Fruit fly (Drosophila melanogaster) whole organism, embryonic: ENCODE results near the gene rin.

Source experiments
- CG12391 ChIP-seq: fragments of 200-800 bp; sonication (Bioruptor generic); optimal IDR thresholded peaks from 3 replicates; lab custom pipeline; 2018; ENCODE audit warnings: missing biosample characterization, mild to moderate bottlenecking, missing genetic modification characterization, moderate library complexity
- CG4282 ChIP-seq: fragments of 200-800 bp; sonication (Bioruptor generic); optimal IDR thresholded peaks from 2 replicates; lab custom pipeline; 2016; ENCODE audit warnings: missing biosample characterization, missing genetic modification characterization
- CoRest ChIP-seq: fragments of 200-800 bp; sonication (Bioruptor generic); optimal IDR thresholded peaks from 3 replicates; lab custom pipeline; 2018; ENCODE audit warnings: missing biosample characterization, mild to moderate bottlenecking, missing genetic modification characterization, moderate library complexity
- chinmo ChIP-seq: fragments of 200-800 bp; sonication (Bioruptor generic); IDR thresholded peaks from 4 replicates; pipeline ENCODE4 v1.3.6; 2022; ENCODE audit warnings: missing biosample characterization, missing genetic modification characterization; ENCODE audit not compliant: partially characterized antibody
- ems ChIP-seq: fragments of 200-800 bp; sonication (Bioruptor generic); optimal IDR thresholded peaks from 3 replicates; lab custom pipeline; 2016; ENCODE audit warnings: missing biosample characterization, missing genetic modification characterization
- lola ChIP-seq, 3 experiments: fragments of >200 bp in 2 of 3; fragments of 200-800 bp in 1 of 3; sonication (Bioruptor generic) in 1 of 3; optimal IDR thresholded peaks; 2 replicates each; lab custom pipeline; 2017 to 2019; ENCODE audit warnings: missing biosample characterization in 3 of 3, missing genetic modification characterization in 3 of 3, mild to moderate bottlenecking in 1 of 3, moderate library complexity in 1 of 3
- z ChIP-seq: fragments of 200-800 bp; sonication (Bioruptor generic); IDR thresholded peaks from 3 replicates; pipeline ENCODE4 v1.3.6; 2022; ENCODE audit warnings: missing biosample characterization, missing genetic modification characterization

- TF ChIP-seq lola (GFP tag; optimal IDR thresholded peaks at IDR 0.05; lab: Kevin White, UChicago) (no peak), ems (GFP tag; lab: Kevin White, UChicago) (no peak), CoRest (no peak), z (GFP tag; lab: Robert Waterston, UW) (no peak), CG12391 (tag; lab: Kevin White, UChicago) (no peak), CG4282 (no peak), chinmo (no peak)
Observed at dm6 chr3R:13665992-13666391, 19.2 kb downstream of the rin start.
